Fruit fly (Drosophila melanogaster) Kc167 (cell line): ENCODE measurements around the gene Hmt-1.

Experiments used
- insv ChIP-seq: fragments of >200 bp; optimal IDR thresholded peaks from 3 replicates; lab custom pipeline; 2018; ENCODE audit warnings: missing external identifiers
- psq ChIP-seq: fragments of >200 bp; optimal IDR thresholded peaks from 2 replicates; lab custom pipeline; 2017; ENCODE audit warnings: missing external identifiers
- ttk ChIP-seq: sonication (Bioruptor generic); optimal IDR thresholded peaks from 2 replicates; lab custom pipeline; 2017; ENCODE audit warnings: missing external identifiers

DNA sequence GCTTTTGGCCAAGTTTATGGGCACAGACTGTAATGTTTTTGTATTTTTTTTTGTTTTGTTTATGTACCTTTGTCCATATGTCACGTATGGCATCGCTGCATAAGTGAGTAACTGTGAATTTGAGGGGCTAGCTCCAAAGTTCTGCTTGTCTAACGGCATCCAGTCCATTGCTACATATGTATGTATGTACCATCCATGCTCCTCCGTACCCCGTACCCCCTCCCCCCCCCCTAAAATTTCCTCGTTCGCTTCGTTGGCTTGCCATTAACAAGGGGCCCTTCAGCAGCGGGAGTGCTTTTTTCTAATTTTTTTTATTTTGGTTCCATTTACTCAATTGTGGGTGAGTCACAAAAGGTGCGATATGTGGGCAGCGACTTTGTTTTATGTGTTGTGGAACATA is 43.1 kb downstream of the Hmt-1 start:
- TF ChIP-seq ttk (lab: Kevin White, UChicago) (no peak), psq (lab: Kevin White, UChicago) (no peak), insv (lab: Kevin White, UChicago) (no peak)
